Worm (Caenorhabditis elegans) whole organism, L3 larva: ENCODE data around the gene sru-45.

Experiments
- ZK546.5 ChIP-seq: sonication (generic microtip); optimal IDR thresholded peaks from 2 replicates; lab custom pipeline; 2017; ENCODE audit warnings: missing biosample characterization, missing genetic modification characterization
- aly-2 ChIP-seq: fragments of 150-350 bp; optimal IDR thresholded peaks from 2 replicates; lab custom pipeline; 2014; ENCODE audit warnings: missing biosample characterization, missing genetic modification characterization
- ama-1 ChIP-seq: fragments of 150-350 bp; optimal IDR thresholded peaks from 2 replicates; lab custom pipeline; 2018
- ceh-16 ChIP-seq: sonication (generic microtip); optimal IDR thresholded peaks from 2 replicates; lab custom pipeline; 2017; ENCODE audit warnings: missing biosample characterization, missing genetic modification characterization
- ceh-82 ChIP-seq: fragments of 150-350 bp; optimal IDR thresholded peaks from 2 replicates; lab custom pipeline; 2014; ENCODE audit warnings: missing biosample characterization, missing genetic modification characterization
- egl-27 ChIP-seq: sonication (generic microtip); optimal IDR thresholded peaks from 4 replicates; lab custom pipeline; 2017; ENCODE audit warnings: missing biosample characterization, missing genetic modification reagents, missing genetic modification characterization
- egl-5 ChIP-seq: fragments of 150-350 bp; optimal IDR thresholded peaks from 2 replicates; lab custom pipeline; 2017; ENCODE audit warnings: missing biosample characterization, missing genetic modification reagents, missing genetic modification characterization, inconsistent platforms
- elt-2 ChIP-seq: sonication (generic microtip); optimal IDR thresholded peaks from 2 replicates; lab custom pipeline; 2016; ENCODE audit warnings: missing genetic modification reagents, mild to moderate bottlenecking, missing genetic modification characterization, missing compliant biosample characterization
- elt-3 ChIP-seq, 3 experiments: fragments of 150-350 bp in 1 of 3; sonication (generic microtip) in 2 of 3; optimal IDR thresholded peaks; 2 replicates in 2 of 3; 4 replicates in 1 of 3; lab custom pipeline; 2014 to 2017; ENCODE audit warnings: missing biosample characterization in 3 of 3, missing genetic modification characterization in 3 of 3
- eor-1 ChIP-seq, 2 experiments: fragments of 150-350 bp; optimal IDR thresholded peaks; 2 replicates each; lab custom pipeline; 2014 to 2018; ENCODE audit warnings: missing biosample characterization in 2 of 2, missing genetic modification characterization in 2 of 2
- fkh-10 ChIP-seq: sonication (generic microtip); optimal IDR thresholded peaks from 2 replicates; lab custom pipeline; 2017; ENCODE audit warnings: missing biosample characterization, missing genetic modification reagents, missing genetic modification characterization
- fkh-2 ChIP-seq: fragments of 150-350 bp; optimal IDR thresholded peaks from 2 replicates; lab custom pipeline; 2014; ENCODE audit warnings: missing biosample characterization, missing genetic modification reagents, missing genetic modification characterization
- fos-1 ChIP-seq: fragments of 150-350 bp; optimal IDR thresholded peaks from 2 replicates; lab custom pipeline; 2014; ENCODE audit warnings: missing biosample characterization, missing genetic modification characterization
- hmg-11 ChIP-seq: sonication (generic microtip); optimal IDR thresholded peaks from 2 replicates; lab custom pipeline; 2016; ENCODE audit warnings: missing genetic modification characterization, missing compliant biosample characterization
- lin-15B ChIP-seq: fragments of 150-350 bp; optimal IDR thresholded peaks from 2 replicates; lab custom pipeline; 2014; ENCODE audit warnings: missing biosample characterization, missing genetic modification characterization
- lin-39 ChIP-seq: fragments of 150-350 bp; optimal IDR thresholded peaks from 2 replicates; lab custom pipeline; 2018; ENCODE audit warnings: missing biosample characterization, missing genetic modification reagents, missing genetic modification characterization
- mdl-1 ChIP-seq: fragments of 150-350 bp; optimal IDR thresholded peaks from 2 replicates; lab custom pipeline; 2014; ENCODE audit warnings: missing biosample characterization, missing genetic modification characterization
- nfya-1 ChIP-seq: sonication (generic microtip); optimal IDR thresholded peaks from 2 replicates; lab custom pipeline; 2017; ENCODE audit warnings: missing genetic modification characterization, mild to moderate bottlenecking, missing compliant biosample characterization, antibody characterized with exemption, moderate library complexity; ENCODE audit not compliant: insufficient read depth
- nhr-12 ChIP-seq: fragments of 150-350 bp; optimal IDR thresholded peaks from 2 replicates; lab custom pipeline; 2014; ENCODE audit warnings: missing biosample characterization, missing genetic modification characterization
- nhr-23 ChIP-seq: fragments of 150-350 bp; optimal IDR thresholded peaks from 2 replicates; lab custom pipeline; 2014; ENCODE audit warnings: missing biosample characterization, missing genetic modification reagents, missing genetic modification characterization
- nhr-237 ChIP-seq: fragments of 150-350 bp; optimal IDR thresholded peaks from 2 replicates; lab custom pipeline; 2014; ENCODE audit warnings: missing biosample characterization, missing genetic modification characterization
- nhr-25 ChIP-seq: sonication (generic microtip); optimal IDR thresholded peaks from 2 replicates; lab custom pipeline; 2017; ENCODE audit warnings: missing biosample characterization, missing genetic modification characterization
- nhr-43 ChIP-seq: sonication (generic microtip); optimal IDR thresholded peaks from 2 replicates; lab custom pipeline; 2016; ENCODE audit warnings: mild to moderate bottlenecking, missing genetic modification characterization, missing compliant biosample characterization; ENCODE audit not compliant: poor library complexity, severe bottlenecking
- nhr-76 ChIP-seq: fragments of 150-350 bp; sonication (generic microtip); optimal IDR thresholded peaks from 5 replicates; lab custom pipeline; 2014; ENCODE audit warnings: missing biosample characterization, missing genetic modification characterization
- nhr-77 ChIP-seq: fragments of 150-350 bp; optimal IDR thresholded peaks from 2 replicates; lab custom pipeline; 2014; ENCODE audit warnings: missing biosample characterization, missing genetic modification characterization
- pqm-1 ChIP-seq: fragments of 150-350 bp; optimal IDR thresholded peaks from 2 replicates; lab custom pipeline; 2017; ENCODE audit warnings: missing biosample characterization, missing genetic modification characterization, inconsistent platforms
- sea-2 ChIP-seq: fragments of 150-350 bp; sonication (generic microtip); optimal IDR thresholded peaks from 4 replicates; lab custom pipeline; 2014; ENCODE audit warnings: missing biosample characterization, missing genetic modification reagents, missing genetic modification characterization
- skn-1 ChIP-seq: fragments of 150-350 bp; optimal IDR thresholded peaks from 2 replicates; lab custom pipeline; 2014; ENCODE audit warnings: missing biosample characterization, missing genetic modification characterization
- tbx-2 ChIP-seq: sonication (generic microtip); optimal IDR thresholded peaks from 2 replicates; lab custom pipeline; 2016; ENCODE audit warnings: mild to moderate bottlenecking, missing genetic modification characterization, missing compliant biosample characterization
- unc-39 ChIP-seq: sonication (generic microtip); optimal IDR thresholded peaks from 4 replicates; lab custom pipeline; 2017; ENCODE audit warnings: missing biosample characterization, missing genetic modification characterization
- unc-62 ChIP-seq: fragments of 150-350 bp; sonication (generic microtip); optimal IDR thresholded peaks from 4 replicates; lab custom pipeline; 2014; ENCODE audit warnings: missing biosample characterization, missing genetic modification reagents, missing genetic modification characterization
- ztf-11 ChIP-seq: fragments of 150-350 bp; optimal IDR thresholded peaks from 2 replicates; lab custom pipeline; 2014; ENCODE audit warnings: missing biosample characterization, missing genetic modification characterization
- ztf-4 ChIP-seq: fragments of 150-350 bp; optimal IDR thresholded peaks from 2 replicates; lab custom pipeline; 2014; ENCODE audit warnings: missing biosample characterization, missing genetic modification characterization

Gene sru-45

ce11 chrV:16596102-16596501 lies 30.4 kb downstream of the sru-45 start:
- no peak for TF ChIP-seq nhr-77
- TF ChIP-seq nhr-25 (tag; lab: Kevin White, UChicago): no peak
- TF ChIP-seq unc-39 (tag; lab: Kevin White, UChicago): no peak
- TF ChIP-seq elt-3 (tag; optimal IDR thresholded peaks at IDR 0.05; lab: Kevin White, UChicago): peak in 1 of 3 experiments; percentile 9
- no peak for TF ChIP-seq egl-5 (tag; lab: Kevin White, UChicago)
- TF ChIP-seq elt-2 (tag; lab: Kevin White, UChicago): no peak
- TF ChIP-seq unc-62 (GFP tag; lab: Kevin White, UChicago): no peak
- TF ChIP-seq nhr-23 (tag; lab: Kevin White, UChicago): no peak
- TF ChIP-seq skn-1 (tag; lab: Kevin White, UChicago): no peak
- TF ChIP-seq, all 47 proteins: peak for 1

- TF ChIP-seq nhr-23 (tag; lab: Kevin White, UChicago) (no peak), pqm-1 (tag; lab: Kevin White, UChicago) (no peak), fkh-10 (GFP tag; lab: Kevin White, UChicago) (no peak), tbx-2 (tag; lab: Kevin White, UChicago) (no peak), unc-62 (GFP tag; lab: Kevin White, UChicago) (no peak), nhr-43 (no peak), fos-1 (tag; lab: Kevin White, UChicago) (no peak), aly-2 (tag; lab: Kevin White, UChicago) (no peak)
- TF ChIP-seq, all 47 proteins: peak for 0
Observed at ce11 chrV:16598437-16598836, 32.7 kb downstream of the sru-45 start.

ce11 chrV:16599835-16600234 lies 34.1 kb downstream of the sru-45 start:
- TF ChIP-seq nhr-12 (tag; lab: Kevin White, UChicago) (no peak), nfya-1 (tag; lab: Kevin White, UChicago) (peak; percentile 62)

- TF ChIP-seq ztf-4 (no peak), ZK546.5 (tag; lab: Kevin White, UChicago) (no peak), fos-1 (tag; lab: Kevin White, UChicago) (no peak), elt-3 (tag; optimal IDR thresholded peaks at IDR 0.05; lab: Kevin White, UChicago) (no peak), nhr-77 (no peak), nhr-76 (tag; lab: Kevin White, UChicago) (no peak), ceh-16 (tag; lab: Kevin White, UChicago) (no peak), lin-15B (no peak), skn-1 (tag; lab: Kevin White, UChicago) (no peak), nhr-12 (tag; lab: Kevin White, UChicago) (no peak)
Observed at ce11 chrV:16600623-16601022, 34.9 kb downstream of the sru-45 start, which contains the start of gene T03E6.9. Gene T03E6.9 (minus strand): TSS chrV:16600723.

- TF ChIP-seq ztf-4 (no peak), nhr-76 (tag; lab: Kevin White, UChicago) (no peak), unc-62 (GFP tag; lab: Kevin White, UChicago) (no peak), ceh-16 (tag; lab: Kevin White, UChicago) (no peak), egl-27 (no peak), fkh-10 (GFP tag; lab: Kevin White, UChicago) (no peak), nhr-237 (tag; lab: Kevin White, UChicago) (no peak), mdl-1 (tag; lab: Kevin White, UChicago) (no peak), nhr-25 (tag; lab: Kevin White, UChicago) (no peak), hmg-11 (no peak), fkh-2 (tag; lab: Kevin White, UChicago) (no peak), ama-1 (lab: Kevin White, UChicago) (no peak), ztf-11 (tag; lab: Kevin White, UChicago) (no peak), lin-39 (tag; lab: Kevin White, UChicago) (no peak), ceh-82 (tag; lab: Kevin White, UChicago) (no peak), eor-1 (tag; optimal IDR thresholded peaks at IDR 0.05; lab: Kevin White, UChicago) (no peak), sea-2 (no peak), elt-2 (tag; lab: Kevin White, UChicago) (no peak), fos-1 (tag; lab: Kevin White, UChicago) (no peak)
Observed at ce11 chrV:16603102-16603501, 37.4 kb downstream of the sru-45 start, which contains the start of gene T03E6.8. Gene T03E6.8 (minus strand): TSS chrV:16603202.
